Fruit fly (Drosophila melanogaster): ENCODE measurements around the gene AhcyL2.
A peak's percentile ranks its signal among the peaks of the same experiment; 100 is the strongest.

AhcyL2 gene

DNA sequence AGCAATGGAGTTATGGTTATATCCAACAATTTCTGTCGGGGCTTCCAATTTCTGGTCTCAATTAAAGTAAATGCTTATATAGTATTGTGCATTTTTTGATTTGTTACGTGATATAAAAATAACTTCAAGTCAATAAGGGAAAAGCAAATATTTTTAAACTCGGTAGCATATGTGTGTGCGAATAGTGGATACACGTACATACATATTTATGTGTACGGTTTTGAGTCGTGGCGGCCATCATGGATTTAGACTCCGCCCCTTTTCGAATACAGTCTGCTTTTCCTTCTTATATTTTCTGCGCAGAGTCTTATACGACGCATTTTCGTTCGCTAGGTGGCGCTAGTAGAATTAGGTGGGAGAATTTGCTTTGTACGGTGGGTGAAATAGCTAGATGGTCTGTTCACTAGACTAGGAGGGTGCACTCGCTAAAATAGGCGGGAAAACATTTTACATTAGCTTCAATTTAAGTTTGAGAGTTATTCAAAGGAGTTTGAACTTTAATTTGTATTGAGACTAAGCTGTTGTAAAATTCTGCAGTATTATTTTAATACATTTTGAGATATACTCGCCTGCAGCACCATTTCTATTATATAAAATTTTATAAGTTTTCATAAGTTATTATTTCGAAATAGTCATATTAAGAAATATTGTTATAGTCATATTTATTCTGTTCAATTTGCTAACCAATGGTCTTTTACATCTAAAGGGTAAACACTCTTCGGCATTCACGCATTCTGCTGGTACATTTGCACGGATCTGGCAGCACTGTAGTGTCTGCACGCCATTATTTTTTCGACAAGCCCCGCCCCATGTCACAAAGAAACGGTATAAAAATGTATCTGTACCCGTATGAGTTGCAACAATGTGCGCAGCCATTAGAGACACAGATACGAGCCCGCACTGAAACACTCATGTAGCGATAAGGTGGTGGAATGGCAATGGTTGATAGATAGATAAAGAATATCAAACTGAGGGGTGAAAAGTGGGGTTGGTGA is 12.3 kb downstream of the AhcyL2 start:
- TF ChIP-seq CG8478 (optimal IDR thresholded peaks at IDR 0.05) (no peak), CTCF (optimal IDR thresholded peaks at IDR 0.05) (peak; percentile 99)

DNA sequence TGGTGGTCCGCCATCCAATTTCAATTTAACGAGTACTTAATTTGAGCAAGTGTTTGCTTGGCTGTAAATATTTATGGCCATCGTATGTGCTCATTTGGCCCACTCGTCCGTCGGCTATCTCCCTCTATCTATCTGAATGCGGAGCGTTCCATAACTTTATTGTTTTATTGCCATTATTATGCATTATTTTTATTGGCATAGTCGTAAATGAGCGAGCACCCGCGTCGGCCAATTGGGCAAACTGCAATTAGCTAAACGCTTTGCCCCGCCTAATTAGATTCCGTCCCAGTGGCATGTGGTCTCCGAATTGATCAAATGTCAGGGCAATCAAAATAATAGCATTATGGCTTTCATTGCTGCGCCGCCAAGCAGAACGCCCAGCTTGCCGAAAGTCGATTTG is 19.7 kb downstream of the AhcyL2 start:
- no peak for TF ChIP-seq CTCF (optimal IDR thresholded peaks at IDR 0.05)
- no peak for TF ChIP-seq CG8478 (optimal IDR thresholded peaks at IDR 0.05)

DNA sequence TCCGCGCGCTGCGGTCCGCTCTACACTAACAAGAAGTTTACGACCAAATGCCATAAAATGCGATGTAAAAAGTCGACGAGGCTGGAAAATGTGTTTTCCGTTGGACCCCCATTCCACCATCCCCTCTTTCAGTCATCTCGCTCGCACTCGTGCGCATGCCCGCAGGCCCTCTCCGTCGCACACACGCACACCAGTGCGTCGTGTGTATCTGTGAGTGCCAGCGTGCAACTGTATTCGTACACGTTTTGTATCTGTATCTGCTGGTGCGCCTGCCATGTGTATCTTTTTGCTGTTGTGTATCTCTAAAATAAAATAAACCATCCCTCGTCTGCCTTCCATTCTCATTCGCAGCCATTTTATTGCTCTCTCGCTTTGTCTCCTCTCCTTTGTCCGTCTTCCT is 21.7 kb downstream of the AhcyL2 start:
- TF ChIP-seq CTCF (optimal IDR thresholded peaks at IDR 0.05): peak in 1 of 2 experiments; percentile 10
- TF ChIP-seq CG8478 (optimal IDR thresholded peaks at IDR 0.05): no peak

DNA sequence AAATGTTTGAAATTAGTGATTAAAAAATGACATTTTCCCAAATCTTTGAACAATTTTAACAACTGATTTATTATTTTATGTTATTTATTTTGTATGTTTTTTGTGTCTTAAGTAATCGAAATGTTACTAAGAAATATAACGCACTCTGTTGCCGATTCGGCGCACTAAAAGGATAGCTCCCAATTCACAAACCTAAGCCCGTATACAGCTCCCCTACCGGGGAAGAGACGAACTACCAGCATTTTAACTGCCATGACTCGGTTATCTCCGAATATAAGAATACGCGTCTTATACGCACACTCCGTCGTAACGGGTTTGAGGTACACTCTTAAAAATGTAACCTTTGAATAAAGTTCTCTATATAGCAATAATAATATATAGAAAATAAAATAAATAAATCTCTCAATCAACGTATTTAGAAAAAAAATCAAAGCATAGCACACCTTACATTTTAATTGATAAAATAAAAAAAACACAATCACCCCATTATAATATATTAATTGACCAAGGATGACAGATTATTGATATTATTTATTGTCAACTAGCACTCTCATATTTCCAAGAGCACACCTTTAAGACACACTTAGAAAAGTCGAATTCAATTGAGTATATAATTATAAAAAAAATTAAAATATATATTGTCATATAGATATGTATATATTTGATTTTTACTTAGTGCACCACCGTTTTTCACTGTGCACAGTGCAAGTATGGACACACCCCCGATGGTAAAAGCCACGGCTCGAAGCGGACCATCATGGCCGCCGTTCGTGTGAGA is 24.0 kb downstream of the AhcyL2 start:
- TF ChIP-seq CG8478 (optimal IDR thresholded peaks at IDR 0.05): no peak
- peak; percentile 96 to 98 for TF ChIP-seq CTCF (optimal IDR thresholded peaks at IDR 0.05)

DNA sequence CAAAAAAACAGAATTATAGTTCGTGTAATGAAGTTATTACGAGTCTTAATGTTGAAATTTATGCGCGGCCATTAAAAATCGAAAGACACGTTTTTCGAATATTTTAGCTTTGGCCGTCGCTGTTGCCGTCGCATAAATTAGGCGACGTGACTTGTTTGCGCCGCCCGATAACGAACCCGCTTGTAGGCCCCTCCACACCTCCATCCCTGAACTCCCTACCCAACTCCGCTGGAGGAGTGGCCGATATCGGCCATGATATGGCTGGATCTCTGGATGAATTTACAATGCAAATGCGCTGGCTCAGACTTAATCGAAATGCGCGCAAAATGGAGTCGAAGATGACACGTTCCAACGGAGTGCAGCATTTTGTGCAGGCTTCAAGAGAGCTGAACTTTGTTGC is 27.5 kb downstream of the AhcyL2 start:
- TF ChIP-seq CG8478 (optimal IDR thresholded peaks at IDR 0.05) (no peak), CTCF (optimal IDR thresholded peaks at IDR 0.05) (no peak)

DNA sequence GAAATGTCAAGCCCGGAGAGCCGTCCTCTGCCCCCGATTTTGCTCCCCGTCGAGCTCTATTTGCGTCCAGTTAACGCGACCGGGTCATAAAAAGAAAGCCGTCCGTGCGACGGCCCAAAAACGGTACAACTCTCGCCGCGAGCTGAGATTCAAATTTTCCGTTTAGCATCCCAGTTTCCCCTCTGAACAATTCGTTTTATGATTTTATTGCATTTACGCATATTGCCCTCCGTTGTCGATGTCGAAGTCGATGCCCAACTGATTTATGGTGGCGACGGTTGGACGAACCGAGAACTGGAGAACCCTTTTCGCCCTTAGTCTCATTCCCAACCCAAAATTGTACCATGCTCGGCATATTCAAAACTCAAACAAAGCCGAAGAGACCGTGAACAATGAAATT is 30.6 kb downstream of the AhcyL2 start:
- no peak for TF ChIP-seq CTCF (optimal IDR thresholded peaks at IDR 0.05)
- TF ChIP-seq CG8478 (optimal IDR thresholded peaks at IDR 0.05): no peak

DNA sequence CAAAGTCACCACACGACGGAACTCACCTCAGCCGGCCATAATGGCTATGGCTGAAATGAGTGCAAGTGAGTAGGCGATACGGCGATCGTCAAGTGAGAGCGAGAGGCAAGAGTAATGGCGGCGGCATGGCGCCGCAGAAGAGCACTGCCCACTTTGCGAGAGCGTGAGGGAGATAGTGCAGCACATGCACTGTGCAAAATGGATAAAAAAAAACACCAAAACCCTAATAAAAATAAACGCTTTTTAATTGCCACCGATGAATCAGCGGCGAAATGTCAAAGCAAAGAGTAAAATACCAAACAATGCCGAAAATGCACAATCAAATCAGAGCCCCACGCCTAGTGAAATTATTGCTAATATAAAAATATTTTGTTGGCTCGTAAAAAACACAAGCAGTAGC is 33.3 kb downstream of the AhcyL2 start:
- TF ChIP-seq CTCF (optimal IDR thresholded peaks at IDR 0.05) (peak; percentile 49 to 64), CG8478 (optimal IDR thresholded peaks at IDR 0.05) (no peak)

DNA sequence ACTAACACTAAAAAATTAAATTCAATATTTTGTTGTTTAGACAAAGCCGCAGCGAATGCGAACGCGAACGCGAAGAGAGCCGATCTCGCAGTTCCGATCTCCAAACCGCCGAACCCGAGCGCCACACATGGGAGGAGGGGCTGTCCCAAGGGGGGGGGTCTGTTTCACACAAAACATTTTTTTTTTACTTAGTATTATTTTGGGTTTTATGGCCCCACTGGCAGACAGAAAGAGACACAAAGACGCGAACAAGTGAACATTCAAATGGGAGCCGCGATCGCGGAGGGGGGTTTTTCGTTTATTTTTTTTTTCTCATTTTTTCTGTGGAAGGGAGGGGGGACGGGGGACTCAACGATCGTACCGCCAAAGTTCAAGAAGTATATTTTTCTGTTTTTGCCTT is 37.7 kb downstream of the AhcyL2 start:
- TF ChIP-seq CTCF (optimal IDR thresholded peaks at IDR 0.05) (no peak), CG8478 (optimal IDR thresholded peaks at IDR 0.05) (no peak)

DNA sequence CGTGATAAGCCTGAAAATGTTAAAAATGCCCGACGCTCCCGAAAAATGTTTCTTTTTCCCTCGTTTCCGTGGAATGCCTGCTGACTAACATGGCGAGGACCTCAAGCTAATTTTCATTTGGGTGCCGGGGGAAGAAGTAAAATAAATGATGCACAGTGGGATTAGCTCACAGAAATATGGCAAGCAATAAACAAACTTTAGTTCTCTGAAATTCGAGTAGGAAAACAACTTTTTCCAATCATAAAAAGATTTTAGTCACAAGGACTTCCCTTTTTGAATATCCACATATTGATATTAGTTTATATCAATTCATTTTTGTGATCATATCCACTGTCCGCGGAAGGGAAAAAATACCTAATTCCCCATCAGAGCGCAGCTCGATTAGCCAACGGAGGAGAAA is 40.7 kb downstream of the AhcyL2 start:
- TF ChIP-seq CG8478 (optimal IDR thresholded peaks at IDR 0.05) (no peak), CTCF (optimal IDR thresholded peaks at IDR 0.05) (no peak)

DNA sequence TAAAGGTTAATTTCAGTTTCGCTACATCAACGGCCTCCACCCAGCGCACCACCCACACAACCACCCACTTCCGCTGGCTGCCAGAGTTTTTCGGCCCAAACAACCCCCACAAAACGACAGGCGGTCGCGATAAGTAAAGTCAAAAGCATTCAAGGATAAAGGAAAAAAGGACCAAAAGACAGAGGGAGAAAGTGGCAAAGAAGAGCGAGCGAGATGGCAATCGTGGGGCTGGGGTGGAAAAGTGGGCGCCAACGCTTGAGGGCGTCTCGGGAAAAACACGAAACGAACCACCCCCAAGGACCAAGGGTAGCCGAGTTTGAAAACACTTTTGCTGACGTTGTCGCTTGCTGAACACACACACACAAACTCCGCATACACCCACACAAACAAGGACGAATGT is 41.4 kb downstream of the AhcyL2 start:
- no peak for TF ChIP-seq CG8478 (optimal IDR thresholded peaks at IDR 0.05)
- TF ChIP-seq CTCF (optimal IDR thresholded peaks at IDR 0.05): no peak

DNA sequence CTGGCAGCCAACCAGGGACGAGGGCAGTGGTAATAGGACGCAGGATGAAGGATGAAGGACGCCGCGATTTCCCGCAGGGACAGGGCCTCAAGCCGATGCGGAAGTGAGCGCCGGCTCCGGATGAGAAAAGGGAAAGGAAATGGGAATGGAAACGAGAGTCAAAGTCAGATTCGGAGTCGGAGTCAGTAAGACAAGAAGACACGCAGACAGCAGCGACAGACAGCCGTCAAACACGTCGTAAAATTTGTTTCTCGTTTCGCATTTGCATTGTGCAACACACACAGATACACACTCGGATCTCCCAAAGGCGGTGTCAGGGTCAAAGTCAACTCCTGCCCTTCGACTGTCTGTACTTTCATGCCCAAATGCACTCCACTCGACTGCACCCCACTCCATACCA is 45.6 kb downstream of the AhcyL2 start:
- TF ChIP-seq CG8478 (optimal IDR thresholded peaks at IDR 0.05) (no peak), CTCF (optimal IDR thresholded peaks at IDR 0.05) (no peak)

DNA sequence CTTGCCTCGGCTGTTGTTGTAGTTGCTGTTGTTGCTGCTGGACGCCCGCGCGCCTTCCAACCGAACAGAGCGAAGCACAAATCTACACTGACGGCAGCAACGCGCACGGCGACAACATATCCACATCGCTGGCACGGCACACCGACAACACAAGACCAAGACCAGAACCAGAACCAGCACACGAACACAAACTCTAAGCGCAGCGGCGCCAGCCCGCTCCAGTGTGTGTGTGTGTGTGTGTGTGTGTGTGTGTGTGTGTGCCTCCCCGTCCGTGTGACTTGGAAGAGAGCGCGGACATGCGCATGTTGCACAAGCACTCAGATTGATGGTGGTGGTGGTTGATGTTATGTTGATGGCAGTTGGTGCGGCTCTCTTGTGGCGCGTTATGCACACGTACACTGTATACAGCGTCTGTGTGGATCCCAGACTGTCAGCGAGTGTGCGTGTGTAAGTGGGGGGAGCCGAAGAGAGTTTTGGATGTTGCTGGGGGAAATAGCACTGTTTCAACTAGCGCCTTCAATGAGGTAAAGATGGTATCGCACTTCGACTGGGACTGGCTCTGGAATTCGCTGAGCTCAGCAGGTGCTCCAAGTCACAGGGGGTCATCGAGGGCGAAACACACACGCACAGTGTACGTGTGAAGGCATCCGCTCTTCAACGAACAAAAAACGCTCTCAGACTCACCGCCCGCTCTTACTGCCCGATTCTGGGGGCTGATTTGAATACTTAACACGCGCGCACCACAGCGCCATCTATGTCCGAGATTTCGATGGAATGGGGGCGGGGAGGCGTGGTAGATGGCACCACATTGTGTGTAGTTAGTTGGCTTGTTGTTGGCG is 47.6 kb downstream of the AhcyL2 start:
- TF ChIP-seq CTCF (optimal IDR thresholded peaks at IDR 0.05): peak; percentile 86 to 93
- no peak for TF ChIP-seq CG8478 (optimal IDR thresholded peaks at IDR 0.05)

DNA sequence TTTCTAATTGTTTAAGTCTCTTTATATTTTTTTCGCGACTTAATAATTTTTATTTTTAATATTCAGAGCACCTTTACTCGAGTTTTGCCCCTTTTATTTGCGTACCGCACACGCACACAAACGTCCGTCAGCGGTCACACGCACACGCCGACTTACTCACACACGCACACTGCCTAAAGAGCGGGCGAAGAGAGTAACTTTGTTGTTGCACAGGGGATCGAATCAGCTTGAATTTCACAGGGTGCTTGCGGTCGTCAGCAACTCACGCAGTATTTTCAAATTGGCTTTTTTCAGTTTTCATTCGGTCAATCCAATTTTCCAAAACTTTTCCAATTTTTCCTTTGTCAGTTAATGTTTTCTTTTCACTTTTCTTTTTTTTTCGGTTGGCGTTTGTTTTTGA is 48.6 kb downstream of the AhcyL2 start:
- no peak for TF ChIP-seq CTCF (optimal IDR thresholded peaks at IDR 0.05)
- TF ChIP-seq CG8478 (optimal IDR thresholded peaks at IDR 0.05): no peak

DNA sequence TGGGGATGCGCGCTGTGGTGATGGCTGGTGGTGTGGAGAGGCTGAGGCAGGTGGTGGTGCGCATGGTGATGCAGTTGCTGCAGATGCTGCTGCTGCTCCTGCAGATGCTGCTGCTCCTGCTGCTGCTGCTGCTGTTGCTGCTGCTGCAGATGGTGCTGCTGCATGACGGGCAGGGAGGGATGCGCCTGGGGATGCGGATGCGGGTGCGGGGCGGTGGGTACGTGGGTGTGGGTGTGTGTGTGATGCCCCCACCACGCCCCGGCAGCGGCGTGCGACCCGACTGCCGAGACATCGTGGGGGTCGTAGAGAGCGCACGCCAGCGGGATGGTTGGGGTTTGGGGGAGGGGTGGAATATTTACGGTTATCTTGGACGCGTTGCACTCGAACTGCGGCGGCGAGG is 49.1 kb downstream of the AhcyL2 start:
- no peak for TF ChIP-seq CG8478 (optimal IDR thresholded peaks at IDR 0.05)
- no peak for TF ChIP-seq CTCF (optimal IDR thresholded peaks at IDR 0.05)
